Fruit fly (Drosophila melanogaster) whole organism: ENCODE results near the gene CG3457.

ENCODE experiments used
- CG8478 ChIP-seq: fragments of >200 bp; optimal IDR thresholded peaks from 2 replicates; lab custom pipeline; 2018; ENCODE audit warnings: inconsistent platforms
- Dll ChIP-seq: fragments of >200 bp; optimal IDR thresholded peaks from 2 replicates; lab custom pipeline; 2017
- EcR ChIP-seq, 2 experiments: fragments of >200 bp; optimal IDR thresholded peaks; 2 replicates each; lab custom pipeline; 2017; ENCODE audit warnings: missing biosample characterization in 2 of 2, missing genetic modification characterization in 2 of 2, missing genetic modification reagents in 2 of 2
- psq ChIP-seq: fragments of >200 bp; optimal IDR thresholded peaks from 2 replicates; lab custom pipeline; 2017
- usp ChIP-seq: fragments of >200 bp; optimal IDR thresholded peaks from 2 replicates; lab custom pipeline; 2017; ENCODE audit warnings: missing biosample characterization, missing genetic modification characterization, mixed read lengths

- no peak for TF ChIP-seq usp (GFP tag; lab: Kevin White, UChicago)
- no peak for TF ChIP-seq Dll
- TF ChIP-seq EcR (GFP tag; optimal IDR thresholded peaks at IDR 0.05; lab: Kevin White, UChicago) = no peak
- TF ChIP-seq CG8478 = no peak
- TF ChIP-seq psq (lab: Kevin White, UChicago) = no peak
These were observed 30.8 kb downstream of the CG3457 start for dm6 chrX:2218455-2218854.
